Worm (Caenorhabditis elegans) whole organism, L4 larva: ENCODE measurements around the gene srt-52.

Source experiments
- Y75B8A.6 ChIP-seq: fragments of 200-800 bp; sonication (Bioruptor generic); IDR thresholded peaks from 2 replicates; pipeline ENCODE4 v1.3.6; 2022; ENCODE audit warnings: missing genetic modification reagents, missing genetic modification characterization, missing compliant biosample characterization
- mdl-1 ChIP-seq, 2 experiments: fragments of 150-350 bp in 1 of 2; sonication (generic microtip) in 1 of 2; optimal IDR thresholded peaks; 2 replicates each; lab custom pipeline; 2014 to 2017; ENCODE audit warnings: missing biosample characterization in 2 of 2, missing genetic modification characterization in 2 of 2
- zfp-2 ChIP-seq: sonication (generic microtip); optimal IDR thresholded peaks from 2 replicates; lab custom pipeline; 2016; ENCODE audit warnings: mild to moderate bottlenecking, missing genetic modification characterization, missing compliant biosample characterization

DNA sequence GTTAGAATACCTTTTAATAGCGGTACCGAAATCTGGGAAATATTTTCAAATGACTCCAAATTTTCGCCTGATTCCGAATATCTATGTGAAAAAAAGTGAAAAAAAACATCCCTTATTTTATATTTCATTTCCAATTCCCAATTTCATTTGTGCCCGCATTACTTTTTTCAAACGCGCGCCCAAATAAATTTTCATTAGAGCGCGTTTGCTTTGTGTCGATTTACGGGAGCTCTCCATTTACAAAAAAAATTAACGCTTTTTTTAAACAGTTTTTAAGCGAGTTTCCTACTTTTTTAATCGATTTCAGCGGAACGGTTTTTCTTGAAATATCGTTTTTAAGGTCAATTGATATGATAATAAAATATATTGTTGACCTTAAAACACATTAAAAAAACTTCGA, 31.7 kb downstream of the srt-52 start:
- no peak for TF ChIP-seq mdl-1 (tag; optimal IDR thresholded peaks at IDR 0.05; lab: Kevin White, UChicago)
- no peak for TF ChIP-seq zfp-2 (tag; lab: Kevin White, UChicago)
- TF ChIP-seq Y75B8A.6 (GFP tag; lab: Robert Waterston, UW) = no peak
